Fruit fly (Drosophila melanogaster) whole organism, prepupa: ENCODE measurements around the gene CG33120.

Experiments
- Blimp-1 ChIP-seq: fragments of 200-800 bp; sonication (Bioruptor generic); optimal IDR thresholded peaks from 3 replicates; lab custom pipeline; 2017; ENCODE audit warnings: missing biosample characterization, missing genetic modification characterization, mild to moderate bottlenecking, moderate library complexity, missing genetic modification reagents
- CG11294 ChIP-seq: fragments of 200-800 bp; sonication (Bioruptor generic); IDR thresholded peaks from 2 replicates; pipeline ENCODE4 v1.3.6; 2022; ENCODE audit warnings: missing biosample characterization, missing genetic modification characterization
- CG6808 ChIP-seq: fragments of 200-800 bp; sonication (Bioruptor generic); optimal IDR thresholded peaks from 3 replicates; lab custom pipeline; 2017; ENCODE audit warnings: missing biosample characterization, missing genetic modification characterization, mild to moderate bottlenecking, moderate library complexity, missing genetic modification reagents
- CG8119 ChIP-seq: fragments of 200-800 bp; sonication (Bioruptor generic); IDR thresholded peaks from 3 replicates; pipeline ENCODE4 v1.3.6; 2022; ENCODE audit warnings: missing biosample characterization, missing genetic modification characterization
- Ets96B ChIP-seq: fragments of 200-800 bp; optimal IDR thresholded peaks from 2 replicates; lab custom pipeline; 2019; ENCODE audit warnings: missing biosample characterization, mild to moderate bottlenecking, missing genetic modification characterization, moderate library complexity
- OdsH ChIP-seq: fragments of 200-800 bp; sonication (Bioruptor generic); optimal IDR thresholded peaks from 3 replicates; lab custom pipeline; 2016; ENCODE audit warnings: missing biosample characterization, missing genetic modification characterization
- Smox ChIP-seq: fragments of 200-800 bp; sonication (Bioruptor generic); optimal IDR thresholded peaks from 3 replicates; lab custom pipeline; 2016; ENCODE audit warnings: missing biosample characterization, missing genetic modification characterization
- eg ChIP-seq: fragments of 200-800 bp; sonication (Bioruptor generic); IDR thresholded peaks from 3 replicates; pipeline ENCODE4 v1.3.6; 2022; ENCODE audit warnings: missing biosample characterization, missing genetic modification characterization
- pdm3 ChIP-seq: fragments of 200-800 bp; sonication (Bioruptor generic); optimal IDR thresholded peaks from 3 replicates; lab custom pipeline; 2016; ENCODE audit warnings: missing biosample characterization, missing genetic modification characterization
- spab ChIP-seq: fragments of 200-800 bp; sonication (Bioruptor generic); optimal IDR thresholded peaks from 2 replicates; lab custom pipeline; 2017; ENCODE audit warnings: missing biosample characterization, mild to moderate bottlenecking, missing genetic modification characterization, missing genetic modification reagents

- TF ChIP-seq Smox = no peak
- no peak for TF ChIP-seq pdm3 (GFP tag; lab: Kevin White, UChicago)
- no peak for TF ChIP-seq Blimp-1 (GFP tag; lab: Kevin White, UChicago)
- no peak for TF ChIP-seq CG11294 (GFP tag; lab: Robert Waterston, UW)
- no peak for TF ChIP-seq eg (GFP tag; lab: Robert Waterston, UW)
- no peak for TF ChIP-seq OdsH (GFP tag; lab: Kevin White, UChicago)
- no peak for TF ChIP-seq CG6808 (GFP tag; lab: Kevin White, UChicago)
- no peak for TF ChIP-seq Ets96B (tag; lab: Kevin White, UChicago)
- no peak for TF ChIP-seq spab (GFP tag; lab: Kevin White, UChicago)
- no peak for TF ChIP-seq CG8119 (GFP tag; lab: Robert Waterston, UW)
These were observed 17.8 kb downstream of the CG33120 start, which contains the start of gene Ugt36E1 for dm6 chr2L:18826496-18827008.
